Worm (Caenorhabditis elegans): ENCODE results near the gene scl-27.

DNA sequence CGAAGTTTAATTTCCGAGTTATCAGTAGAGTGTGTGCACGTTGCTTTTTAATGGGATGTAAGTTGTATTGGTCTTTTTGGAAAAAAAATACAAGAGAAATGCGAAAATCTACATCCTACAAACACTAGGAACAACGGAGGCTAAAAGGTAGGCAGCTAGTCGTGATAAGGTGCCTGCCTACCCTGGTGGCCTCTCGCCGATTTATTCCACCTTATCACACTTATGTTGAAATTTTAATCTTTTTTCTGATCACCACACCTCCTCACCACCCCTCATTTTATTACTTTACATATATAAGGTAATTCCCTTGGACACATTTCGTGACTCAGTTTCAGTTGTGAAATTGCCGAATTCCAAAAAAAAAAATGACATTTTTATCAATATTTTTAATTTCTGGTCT lies 22.3 kb downstream of the scl-27 start, which contains the start of gene dod-20:
- TF ChIP-seq scrt-1 (GFP tag; IDR thresholded peaks at IDR 0.05): no peak
- TF ChIP-seq ama-1 (optimal IDR thresholded peaks at IDR 0.05): no peak
- no peak for TF ChIP-seq ets-7 (tag; optimal IDR thresholded peaks at IDR 0.05)
- no peak for TF ChIP-seq hnd-1 (tag; optimal IDR thresholded peaks at IDR 0.05)
- no peak for TF ChIP-seq sea-1 (GFP tag; conservative IDR thresholded peaks at IDR 0.05)
- TF ChIP-seq hmbx-1 (tag; optimal IDR thresholded peaks at IDR 0.05): no peak

Measured in whole organism, early embryonic.